Worm (Caenorhabditis elegans): ENCODE data around the gene usp-4.

Gene usp-4

DNA sequence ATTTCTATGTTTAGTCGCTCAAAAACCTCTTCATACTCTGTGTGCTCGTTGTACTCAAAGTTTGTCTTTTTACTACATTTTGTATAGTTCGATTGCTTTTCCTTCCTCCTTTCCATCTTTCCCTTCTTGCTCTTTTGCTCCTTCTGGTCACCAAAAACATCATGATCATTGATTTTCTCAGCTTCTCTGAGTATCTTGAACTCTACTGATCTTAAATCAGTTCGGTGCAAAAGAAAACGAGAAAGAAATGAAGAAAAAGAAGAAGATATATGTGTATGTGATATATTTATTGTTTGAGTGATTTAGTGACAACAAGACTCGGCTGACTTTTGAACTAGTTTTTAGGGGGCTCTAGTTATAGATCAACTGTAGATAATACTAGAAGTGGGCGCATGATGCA lies 7.0 kb upstream of the usp-4 start:
- TF ChIP-seq nhr-76 (tag; optimal IDR thresholded peaks at IDR 0.05) (no peak), unc-62 (GFP tag; optimal IDR thresholded peaks at IDR 0.05) (peak; percentile 26)

- no peak for TF ChIP-seq flh-1 (GFP tag; optimal IDR thresholded peaks at IDR 0.05)
- TF ChIP-seq lsy-2 (tag; optimal IDR thresholded peaks at IDR 0.05) = no peak
- TF ChIP-seq tbx-8 (GFP tag; optimal IDR thresholded peaks at IDR 0.05) = no peak
- TF ChIP-seq nhr-237 (tag; optimal IDR thresholded peaks at IDR 0.05) = no peak
- TF ChIP-seq bed-3 (GFP tag; optimal IDR thresholded peaks at IDR 0.05) = no peak
- TF ChIP-seq zip-8 (tag; optimal IDR thresholded peaks at IDR 0.05) = no peak
- TF ChIP-seq M03D4.4 (tag; optimal IDR thresholded peaks at IDR 0.05) = no peak
- no peak for TF ChIP-seq blmp-1 (tag; optimal IDR thresholded peaks at IDR 0.05)
These were observed 5.9 kb upstream of the usp-4 start for ce11 chrIV:6751213-6751612.

ce11 chrIV:6756374-6756773 lies 737 bp upstream of the usp-4 start:
- TF ChIP-seq sem-2 (GFP tag; optimal IDR thresholded peaks at IDR 0.05) = peak; percentile 44
- peak; percentile 70 for TF ChIP-seq tbx-8 (GFP tag; optimal IDR thresholded peaks at IDR 0.05)
- TF ChIP-seq nhr-237 (tag; optimal IDR thresholded peaks at IDR 0.05) = peak; percentile 65
- no peak for TF ChIP-seq snpc-4 (tag; optimal IDR thresholded peaks at IDR 0.05)
- TF ChIP-seq elt-3 (tag; optimal IDR thresholded peaks at IDR 0.05) = peak; percentile 13
- no peak for TF ChIP-seq nhr-12 (tag; optimal IDR thresholded peaks at IDR 0.05)
- peak; percentile 85 for TF ChIP-seq M03D4.4 (tag; optimal IDR thresholded peaks at IDR 0.05)
- TF ChIP-seq hlh-1 (tag; optimal IDR thresholded peaks at IDR 0.05) = peak; percentile 77
- peak; percentile 67 for TF ChIP-seq lsy-2 (tag; optimal IDR thresholded peaks at IDR 0.05)
- TF ChIP-seq blmp-1 (tag; optimal IDR thresholded peaks at IDR 0.05) = peak; percentile 81
- peak; percentile 76 for TF ChIP-seq ceh-83 (GFP tag; optimal IDR thresholded peaks at IDR 0.05)
- TF ChIP-seq drap-1 (GFP tag; optimal IDR thresholded peaks at IDR 0.05) = peak; percentile 86
- no peak for TF ChIP-seq unc-39 (tag; optimal IDR thresholded peaks at IDR 0.05)
- no peak for TF ChIP-seq ceh-39 (tag; optimal IDR thresholded peaks at IDR 0.05)
- peak; percentile 64 for TF ChIP-seq pha-4 (tag; optimal IDR thresholded peaks at IDR 0.05)
- TF ChIP-seq mab-5 (tag; optimal IDR thresholded peaks at IDR 0.05) = peak; percentile 18
- peak; percentile 94 for TF ChIP-seq mls-2 (tag; optimal IDR thresholded peaks at IDR 0.05)
- TF ChIP-seq ham-2 (GFP tag; optimal IDR thresholded peaks at IDR 0.05) = peak; percentile 78
- TF ChIP-seq elt-1 (tag; optimal IDR thresholded peaks at IDR 0.05; ENCODE audit: borderline replicate concordance, insufficient read depth) = peak; percentile 56
- TF ChIP-seq ces-1 (GFP tag; optimal IDR thresholded peaks at IDR 0.05) = peak; percentile 76
- TF ChIP-seq mep-1 (tag; optimal IDR thresholded peaks at IDR 0.05) = peak; percentile 85
- no peak for TF ChIP-seq nhr-76 (tag; optimal IDR thresholded peaks at IDR 0.05)
- TF ChIP-seq unc-62 (GFP tag; optimal IDR thresholded peaks at IDR 0.05) = no peak
- TF ChIP-seq lin-13 (tag; optimal IDR thresholded peaks at IDR 0.05) = peak; percentile 74
- TF ChIP-seq unc-120 (tag; optimal IDR thresholded peaks at IDR 0.05; ENCODE audit: poor library complexity, severe bottlenecking) = peak; percentile 95
- peak; percentile 69 for TF ChIP-seq bed-3 (GFP tag; optimal IDR thresholded peaks at IDR 0.05)
- peak; percentile 77 for TF ChIP-seq cnd-1 (tag; optimal IDR thresholded peaks at IDR 0.05)
- peak; percentile 17 for TF ChIP-seq nhr-2 (tag; optimal IDR thresholded peaks at IDR 0.05)
- TF ChIP-seq nhr-28 (tag; optimal IDR thresholded peaks at IDR 0.05) = peak; percentile 36
- TF ChIP-seq zip-8 (tag; optimal IDR thresholded peaks at IDR 0.05) = no peak
- peak; percentile 92 for TF ChIP-seq sptf-1 (tag; optimal IDR thresholded peaks at IDR 0.05)
- TF ChIP-seq flh-1 (GFP tag; optimal IDR thresholded peaks at IDR 0.05) = peak; percentile 8
- peak; percentile 65 for TF ChIP-seq ztf-11 (tag; optimal IDR thresholded peaks at IDR 0.05)
- peak; percentile 83 for TF ChIP-seq ceh-43 (GFP tag; optimal IDR thresholded peaks at IDR 0.05)
- TF ChIP-seq lin-32 (GFP tag; optimal IDR thresholded peaks at IDR 0.05) = peak; percentile 8

- TF ChIP-seq sptf-1 (tag; optimal IDR thresholded peaks at IDR 0.05) = no peak
- no peak for TF ChIP-seq mep-1 (tag; optimal IDR thresholded peaks at IDR 0.05)
- TF ChIP-seq ceh-39 (tag; optimal IDR thresholded peaks at IDR 0.05) = no peak
- TF ChIP-seq nhr-76 (tag; optimal IDR thresholded peaks at IDR 0.05) = no peak
- no peak for TF ChIP-seq cnd-1 (tag; optimal IDR thresholded peaks at IDR 0.05)
These were observed 503 bp downstream of the usp-4 start for ce11 chrIV:6757614-6758013.
